Fruit fly (Drosophila melanogaster): ENCODE measurements around the gene CG14926.

Gene CG14926

dm6 chr2L:11331668-11332262, 11.4 kb downstream of the CG14926 start (continued):
- no peak for TF ChIP-seq Mrtf (GFP tag; IDR thresholded peaks at IDR 0.05)
- TF ChIP-seq CG2202 (tag; optimal IDR thresholded peaks at IDR 0.05) = no peak
- TF ChIP-seq CG1603 (tag; optimal IDR thresholded peaks at IDR 0.05) = peak; percentile 1
- TF ChIP-seq Vsx1 (GFP tag; optimal IDR thresholded peaks at IDR 0.05) = peak; percentile 40
- no peak for TF ChIP-seq Rx (GFP tag; IDR thresholded peaks at IDR 0.05)
- peak; percentile 36 for TF ChIP-seq tin (GFP tag; optimal IDR thresholded peaks at IDR 0.05)
- TF ChIP-seq chif (GFP tag; optimal IDR thresholded peaks at IDR 0.05) = peak; percentile 59 to 60
- TF ChIP-seq nmo (GFP tag; optimal IDR thresholded peaks at IDR 0.05) = peak; percentile 59
- no peak for TF ChIP-seq CG6683 (GFP tag; optimal IDR thresholded peaks at IDR 0.05)

dm6 chr2L:11328357-11328756, 14.8 kb downstream of the CG14926 start:
- TF ChIP-seq bsh (GFP tag; optimal IDR thresholded peaks at IDR 0.05) (peak in 1 of 2 experiments; percentile 20), gem (tag; optimal IDR thresholded peaks at IDR 0.05) (peak; percentile 14), CG32532 (GFP tag; IDR thresholded peaks at IDR 0.05) (no peak), CG8281 (tag; optimal IDR thresholded peaks at IDR 0.05) (no peak), Med (GFP tag) (peak; percentile 53), CG12104 (GFP tag; optimal IDR thresholded peaks at IDR 0.05) (no peak), fd96Cb (tag; optimal IDR thresholded peaks at IDR 0.05) (peak; percentile 14), unpg (GFP tag; optimal IDR thresholded peaks at IDR 0.05) (peak; percentile 5), slou (GFP tag; optimal IDR thresholded peaks at IDR 0.05) (no peak), cas (GFP tag; IDR thresholded peaks at IDR 0.05) (no peak), CG6683 (GFP tag; optimal IDR thresholded peaks at IDR 0.05) (no peak), dmrt11E (tag; optimal IDR thresholded peaks at IDR 0.05) (peak; percentile 1), CG2712 (tag; optimal IDR thresholded peaks at IDR 0.05) (peak; percentile 16), lbe (GFP tag; optimal IDR thresholded peaks at IDR 0.05) (peak; percentile 7), CG11504 (tag; optimal IDR thresholded peaks at IDR 0.05) (peak; percentile 5), MBD-R2 (GFP tag; IDR thresholded peaks at IDR 0.05) (no peak), zfh1 (GFP tag; IDR thresholded peaks at IDR 0.05) (0 out of 3 replicates have a peak, but pooled peaks have one; percentile 7), CG18262 (tag; optimal IDR thresholded peaks at IDR 0.05) (peak; percentile 10), CG11695 (GFP tag; IDR thresholded peaks at IDR 0.05) (0 out of 3 replicates have a peak, but pooled peaks have one; percentile 31), CG10959 (GFP tag; IDR thresholded peaks at IDR 0.05) (0 out of 2 replicates have a peak, but pooled peaks have one; percentile 12), Ets65A (GFP tag) (peak; percentile 71)

dm6 chr2L:11326373-11326772, 16.7 kb downstream of the CG14926 start:
- TF ChIP-seq cato (GFP tag; optimal IDR thresholded peaks at IDR 0.05; ENCODE audit: borderline replicate concordance) = no peak
- TF ChIP-seq hkb (optimal IDR thresholded peaks at IDR 0.05) = no peak
- TF ChIP-seq hkb (GFP tag; IDR thresholded peaks at IDR 0.05) = peak; percentile 26; the same call in 1 of the 2 replicates
- TF ChIP-seq otp (GFP tag; IDR thresholded peaks at IDR 0.05) = no peak
- TF ChIP-seq CG43689 (GFP tag; IDR thresholded peaks at IDR 0.05) = no peak
- peak; percentile 24 for TF ChIP-seq Med (GFP tag)
- peak; percentile 64 for TF ChIP-seq CG10979 (tag; optimal IDR thresholded peaks at IDR 0.05)
- TF ChIP-seq CG31441 (GFP tag; IDR thresholded peaks at IDR 0.05) = peak; percentile 47
- TF ChIP-seq lov (optimal IDR thresholded peaks at IDR 0.05) = no peak
- TF ChIP-seq lov (GFP tag; IDR thresholded peaks at IDR 0.05) = peak; percentile 37; the same call in 1 of the 3 replicates
- TF ChIP-seq CG2199 (GFP tag; IDR thresholded peaks at IDR 0.05) = no peak
- 0 out of 3 replicates have a peak, but pooled peaks have one; percentile 15 for TF ChIP-seq CG34422 (GFP tag; IDR thresholded peaks at IDR 0.05)
- TF ChIP-seq CG14710 (tag; optimal IDR thresholded peaks at IDR 0.05) = peak; percentile 43
- TF ChIP-seq CG31388 (GFP tag; optimal IDR thresholded peaks at IDR 0.05) = no peak
- TF ChIP-seq tna (GFP tag; IDR thresholded peaks at IDR 0.05; ENCODE audit: partially characterized antibody) = no peak
- peak; percentile 26 for TF ChIP-seq nmo (GFP tag; optimal IDR thresholded peaks at IDR 0.05)
- 0 out of 2 replicates have a peak, but pooled peaks have one; percentile 17 for TF ChIP-seq E2f1 (GFP tag; IDR thresholded peaks at IDR 0.05)
- peak; percentile 72 for TF ChIP-seq CG2712 (tag; optimal IDR thresholded peaks at IDR 0.05)
- no peak for TF ChIP-seq CG18764 (GFP tag; optimal IDR thresholded peaks at IDR 0.05)
- no peak for TF ChIP-seq CG1602 (GFP tag; optimal IDR thresholded peaks at IDR 0.05)
- peak; percentile 65 for TF ChIP-seq CG18262 (tag; optimal IDR thresholded peaks at IDR 0.05)
- peak; percentile 65 for TF ChIP-seq CG8765 (GFP tag; IDR thresholded peaks at IDR 0.05)
- peak; percentile 45; the same call in 1 of the 3 replicates for TF ChIP-seq CG7357 (GFP tag; IDR thresholded peaks at IDR 0.05)
